Worm (Caenorhabditis elegans) whole organism, young adult: Measurements from ENCODE around the gene K02D10.4.

Experiments used
- B0261.1 ChIP-seq: sonication (generic microtip); optimal IDR thresholded peaks from 2 replicates; lab custom pipeline; 2016; ENCODE audit warnings: mild to moderate bottlenecking, missing genetic modification characterization, moderate library complexity, missing compliant biosample characterization
- T07F8.4 ChIP-seq: sonication (generic microtip); optimal IDR thresholded peaks from 2 replicates; lab custom pipeline; 2016; ENCODE audit warnings: mild to moderate bottlenecking, missing genetic modification characterization, moderate library complexity, missing compliant biosample characterization
- dpff-1 ChIP-seq: sonication (generic microtip); optimal IDR thresholded peaks from 2 replicates; lab custom pipeline; 2017; ENCODE audit warnings: mild to moderate bottlenecking, missing genetic modification characterization, missing compliant biosample characterization
- egl-44 ChIP-seq: fragments of 200-800 bp; sonication (Bioruptor generic); IDR thresholded peaks from 2 replicates; pipeline ENCODE4 v1.3.6; 2022; ENCODE audit warnings: missing genetic modification reagents, missing genetic modification characterization, missing compliant biosample characterization
- ets-4 ChIP-seq: fragments of 200-800 bp; sonication (Bioruptor generic); optimal IDR thresholded peaks from 2 replicates; lab custom pipeline; 2018; ENCODE audit warnings: mild to moderate bottlenecking, missing genetic modification characterization, missing compliant biosample characterization
- hmg-1.2 ChIP-seq: fragments of 200-800 bp; sonication (Bioruptor generic); IDR thresholded peaks from 2 replicates; pipeline ENCODE4 v1.3.6; 2022; ENCODE audit warnings: missing genetic modification reagents, missing genetic modification characterization, missing compliant biosample characterization
- mcd-1 ChIP-seq: fragments of 200-800 bp; sonication (Bioruptor generic); IDR thresholded peaks from 2 replicates; pipeline ENCODE4 v1.3.6; 2022; ENCODE audit warnings: missing genetic modification reagents, missing genetic modification characterization, missing compliant biosample characterization
- nfya-1 ChIP-seq: sonication (generic microtip); optimal IDR thresholded peaks from 2 replicates; lab custom pipeline; 2017; ENCODE audit warnings: antibody characterized with exemption, missing compliant biosample characterization, missing genetic modification characterization, borderline replicate concordance; ENCODE audit not compliant: insufficient read depth
- nfyb-1 ChIP-seq: fragments of 200-800 bp; sonication (Bioruptor generic); IDR thresholded peaks from 2 replicates; pipeline ENCODE4 v1.3.6; 2022; ENCODE audit warnings: missing genetic modification reagents, missing genetic modification characterization, missing compliant biosample characterization
- pha-4 ChIP-seq: fragments of 150-350 bp; sonication (generic microtip); optimal IDR thresholded peaks from 2 replicates; lab custom pipeline; 2014; ENCODE audit warnings: missing biosample characterization, missing genetic modification reagents, missing genetic modification characterization
- sdz-38 ChIP-seq: sonication (generic microtip); optimal IDR thresholded peaks from 2 replicates; lab custom pipeline; 2016; ENCODE audit warnings: missing genotype, missing genetic modification characterization, missing compliant biosample characterization
- zfh-2 ChIP-seq: fragments of 200-800 bp; sonication (Bioruptor generic); conservative IDR thresholded peaks from 2 replicates; pipeline ENCODE4 v1.3.6; 2022; ENCODE audit warnings: missing genetic modification reagents, missing genetic modification characterization, missing compliant biosample characterization
- ztf-18 ChIP-seq: sonication (generic microtip); optimal IDR thresholded peaks from 2 replicates; lab custom pipeline; 2016; ENCODE audit warnings: missing genotype, mild to moderate bottlenecking, missing genetic modification characterization, missing compliant biosample characterization

DNA sequence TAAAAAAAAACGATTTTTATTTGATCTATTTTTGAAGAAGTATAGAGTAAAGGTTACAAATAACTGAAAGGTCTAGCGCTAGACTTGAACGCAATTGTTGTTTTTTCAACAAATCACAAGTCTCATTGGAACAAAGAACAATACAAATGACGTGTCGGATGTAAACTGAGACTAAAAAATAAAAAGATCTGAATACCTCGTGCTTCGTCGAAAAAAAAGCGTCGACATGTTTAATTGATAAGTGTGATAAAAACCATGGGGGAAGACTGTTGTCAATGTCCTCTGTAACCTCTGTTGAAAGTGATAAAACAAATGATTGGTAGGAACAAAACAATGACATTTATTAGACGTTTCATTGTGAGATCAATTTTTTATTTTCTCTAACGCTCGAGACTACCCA is 2.9 kb upstream of the K02D10.4 start:
- TF ChIP-seq sdz-38 (tag; lab: Kevin White, UChicago) (no peak), B0261.1 (tag; lab: Kevin White, UChicago) (no peak), nfyb-1 (GFP tag; lab: Robert Waterston, UW) (peak; percentile 23; the same call in 1 of the 2 replicates), pha-4 (tag; lab: Kevin White, UChicago) (no peak), ets-4 (GFP tag; lab: Kevin White, UChicago) (no peak), egl-44 (GFP tag; lab: Robert Waterston, UW) (no peak), nfya-1 (tag; lab: Kevin White, UChicago) (no peak), zfh-2 (GFP tag; lab: Robert Waterston, UW) (no peak), mcd-1 (no peak), dpff-1 (tag; lab: Kevin White, UChicago) (no peak), T07F8.4 (tag; lab: Kevin White, UChicago) (no peak), hmg-1.2 (GFP tag; lab: Robert Waterston, UW) (no peak), ztf-18 (tag; lab: Kevin White, UChicago) (no peak)
